Worm (Caenorhabditis elegans) whole organism, L2 larva: ENCODE results near the gene plk-3.

Source experiments
- R02D3.7 ChIP-seq: fragments of 150-350 bp; optimal IDR thresholded peaks from 2 replicates; lab custom pipeline; 2014; ENCODE audit warnings: missing biosample characterization, missing genetic modification characterization
- ama-1 ChIP-seq: fragments of 150-350 bp; optimal IDR thresholded peaks from 2 replicates; lab custom pipeline; 2018; ENCODE audit warnings: inconsistent platforms
- lin-13 ChIP-seq: fragments of 150-350 bp; optimal IDR thresholded peaks from 2 replicates; lab custom pipeline; 2014; ENCODE audit warnings: missing biosample characterization, missing genetic modification reagents, missing genetic modification characterization
- nhr-11 ChIP-seq: fragments of 150-350 bp; optimal IDR thresholded peaks from 2 replicates; lab custom pipeline; 2014; ENCODE audit warnings: missing biosample characterization, missing genetic modification characterization
- snpc-4 ChIP-seq: fragments of 150-350 bp; optimal IDR thresholded peaks from 2 replicates; lab custom pipeline; 2014; ENCODE audit warnings: missing biosample characterization, missing genetic modification characterization

ce11 chrIV:7521591-7521990 lies 48.6 kb upstream of the plk-3 start:
- TF ChIP-seq R02D3.7 (tag; lab: Kevin White, UChicago) (no peak), lin-13 (GFP tag; lab: Kevin White, UChicago) (no peak), ama-1 (lab: Kevin White, UChicago) (no peak), snpc-4 (tag; lab: Kevin White, UChicago) (no peak), nhr-11 (tag; lab: Kevin White, UChicago) (no peak)
